Fruit fly (Drosophila melanogaster) whole organism, embryonic: ENCODE data around the gene CG9626.

ENCODE experiments used
- Asciz ChIP-seq: fragments of 200-800 bp; sonication (Bioruptor generic); optimal IDR thresholded peaks from 2 replicates; lab custom pipeline; 2017; ENCODE audit warnings: missing biosample characterization, mild to moderate bottlenecking, missing genetic modification characterization, missing genetic modification reagents
- CG12391 ChIP-seq: fragments of 200-800 bp; sonication (Bioruptor generic); optimal IDR thresholded peaks from 3 replicates; lab custom pipeline; 2018; ENCODE audit warnings: missing biosample characterization, mild to moderate bottlenecking, missing genetic modification characterization, moderate library complexity
- CG12659 ChIP-seq: fragments of 200-800 bp; sonication (Bioruptor generic); optimal IDR thresholded peaks from 3 replicates; lab custom pipeline; 2017; ENCODE audit warnings: mild to moderate bottlenecking, missing biosample characterization, missing genetic modification reagents, missing genetic modification characterization
- CG12769 ChIP-seq: fragments of 200-800 bp; sonication (Bioruptor generic); optimal IDR thresholded peaks from 2 replicates; lab custom pipeline; 2019; ENCODE audit warnings: missing biosample characterization, mild to moderate bottlenecking, missing genetic modification characterization, moderate library complexity
- CG13123 ChIP-seq: fragments of 200-800 bp; sonication (Bioruptor generic); optimal IDR thresholded peaks from 2 replicates; lab custom pipeline; 2016; ENCODE audit warnings: missing biosample characterization, missing genetic modification characterization
- CG15479 ChIP-seq: fragments of 200-800 bp; sonication (Bioruptor generic); optimal IDR thresholded peaks from 3 replicates; lab custom pipeline; 2019; ENCODE audit warnings: missing biosample characterization, mild to moderate bottlenecking, missing genetic modification characterization, moderate library complexity
- CG17359 ChIP-seq: fragments of 200-800 bp; sonication (Bioruptor generic); optimal IDR thresholded peaks from 3 replicates; lab custom pipeline; 2018; ENCODE audit warnings: missing biosample characterization, mild to moderate bottlenecking, missing genetic modification characterization, moderate library complexity
- CG2678 ChIP-seq: fragments of 200-800 bp; sonication (Bioruptor generic); optimal IDR thresholded peaks from 3 replicates; lab custom pipeline; 2019; ENCODE audit warnings: missing biosample characterization, mild to moderate bottlenecking, missing genetic modification characterization, moderate library complexity
- CG3281 ChIP-seq: fragments of 200-800 bp; sonication (Bioruptor generic); optimal IDR thresholded peaks from 3 replicates; lab custom pipeline; 2017; ENCODE audit warnings: missing biosample characterization, mild to moderate bottlenecking, missing genetic modification characterization
- CG4328 ChIP-seq: fragments of 200-800 bp; sonication (Bioruptor generic); optimal IDR thresholded peaks from 3 replicates; lab custom pipeline; 2017; ENCODE audit warnings: missing biosample characterization, missing genetic modification reagents, missing genetic modification characterization
- CG4617 ChIP-seq: fragments of 200-800 bp; sonication (Bioruptor generic); optimal IDR thresholded peaks from 3 replicates; lab custom pipeline; 2016; ENCODE audit warnings: missing biosample characterization, missing genetic modification characterization, borderline replicate concordance
- CG4730 ChIP-seq: fragments of 200-800 bp; sonication (Bioruptor generic); IDR thresholded peaks from 2 replicates; pipeline ENCODE4 v1.3.6; 2022; ENCODE audit warnings: missing biosample characterization, missing genetic modification characterization
- CG6175 ChIP-seq: fragments of 200-800 bp; sonication (Bioruptor generic); IDR thresholded peaks from 3 replicates; pipeline ENCODE4 v1.3.6; 2022; ENCODE audit warnings: missing biosample characterization, missing genetic modification characterization
- CG6689 ChIP-seq: fragments of 200-800 bp; sonication (Bioruptor generic); IDR thresholded peaks from 2 replicates; pipeline ENCODE4 v1.3.6; 2022; ENCODE audit warnings: missing biosample characterization, missing genetic modification characterization
- CG9215 ChIP-seq: fragments of 200-800 bp; sonication (Bioruptor generic); IDR thresholded peaks from 2 replicates; pipeline ENCODE4 v1.3.6; 2022; ENCODE audit warnings: missing biosample characterization, missing genetic modification characterization
- Dip2 ChIP-seq: fragments of 200-800 bp; sonication (Bioruptor generic); IDR thresholded peaks from 2 replicates; pipeline ENCODE4 v1.3.6; 2022; ENCODE audit warnings: missing biosample characterization, missing genetic modification characterization
- E2f1 ChIP-seq: fragments of 200-800 bp; sonication (Bioruptor generic); IDR thresholded peaks from 2 replicates; pipeline ENCODE4 v1.3.6; 2022; ENCODE audit warnings: missing biosample characterization, missing genetic modification characterization
- E2f2 ChIP-seq: fragments of 200-800 bp; sonication (Bioruptor generic); IDR thresholded peaks from 2 replicates; pipeline ENCODE4 v1.3.6; 2022; ENCODE audit warnings: missing biosample characterization, missing genetic modification characterization
- Hsf ChIP-seq: fragments of 200-800 bp; sonication (Bioruptor generic); optimal IDR thresholded peaks from 3 replicates; lab custom pipeline; 2016; ENCODE audit warnings: missing biosample characterization, missing genetic modification characterization
- MESR4 ChIP-seq: fragments of 200-800 bp; sonication (Bioruptor generic); optimal IDR thresholded peaks from 2 replicates; lab custom pipeline; 2018; ENCODE audit warnings: missing biosample characterization, mild to moderate bottlenecking, missing genetic modification characterization, moderate library complexity
- MTF-1 ChIP-seq: fragments of 200-800 bp; sonication (Bioruptor generic); optimal IDR thresholded peaks from 2 replicates; lab custom pipeline; 2018; ENCODE audit warnings: missing biosample characterization, mild to moderate bottlenecking, missing genetic modification characterization, borderline replicate concordance
- Nf-YC ChIP-seq: fragments of 200-800 bp; optimal IDR thresholded peaks from 3 replicates; lab custom pipeline; 2019; ENCODE audit warnings: missing biosample characterization, mild to moderate bottlenecking, missing genetic modification characterization, moderate library complexity
- Opbp ChIP-seq: fragments of 200-800 bp; sonication (Bioruptor generic); IDR thresholded peaks from 3 replicates; pipeline ENCODE4 v1.3.6; 2022; ENCODE audit warnings: missing biosample characterization, missing genetic modification characterization; ENCODE audit not compliant: partially characterized antibody
- PHDP ChIP-seq: fragments of 200-800 bp; sonication (Bioruptor generic); optimal IDR thresholded peaks from 3 replicates; lab custom pipeline; 2018; ENCODE audit warnings: missing biosample characterization, mild to moderate bottlenecking, missing genetic modification characterization, moderate library complexity
- Spps ChIP-seq: fragments of 200-800 bp; sonication (Bioruptor generic); optimal IDR thresholded peaks from 2 replicates; lab custom pipeline; 2018; ENCODE audit warnings: missing biosample characterization, mild to moderate bottlenecking, missing genetic modification characterization
- Stat92E ChIP-seq, 3 experiments: fragments of >200 bp in 2 of 3; fragments of 200-800 bp in 1 of 3; sonication (Bioruptor generic) in 1 of 3; optimal IDR thresholded peaks; 2 replicates each; lab custom pipeline; 2017 to 2019; ENCODE audit warnings: missing biosample characterization in 3 of 3, missing genetic modification characterization in 3 of 3, mild to moderate bottlenecking in 1 of 3, moderate library complexity in 1 of 3
- ac ChIP-seq: fragments of 200-800 bp; sonication (Bioruptor generic); optimal IDR thresholded peaks from 3 replicates; lab custom pipeline; 2017; ENCODE audit warnings: missing biosample characterization, mild to moderate bottlenecking, missing genetic modification characterization
- al ChIP-seq: fragments of 200-800 bp; sonication (Bioruptor generic); IDR thresholded peaks from 2 replicates; pipeline ENCODE4 v1.3.6; 2022; ENCODE audit warnings: missing biosample characterization, missing genetic modification characterization
- aop ChIP-seq: fragments of 200-800 bp; sonication (Bioruptor generic); IDR thresholded peaks from 2 replicates; pipeline ENCODE4 v1.3.6; 2022; ENCODE audit warnings: missing biosample characterization, missing genetic modification characterization
- chif ChIP-seq, 2 experiments: fragments of 200-800 bp; sonication (Bioruptor generic); optimal IDR thresholded peaks; 3 replicates each; lab custom pipeline; 2016; ENCODE audit warnings: missing biosample characterization in 2 of 2, missing genetic modification characterization in 2 of 2
- dmrt99B ChIP-seq: fragments of 200-800 bp; sonication (Bioruptor generic); optimal IDR thresholded peaks from 2 replicates; lab custom pipeline; 2018; ENCODE audit warnings: missing biosample characterization, mild to moderate bottlenecking, missing genetic modification characterization, moderate library complexity
- dpn ChIP-seq, 2 experiments: fragments of 200-800 bp; sonication (Bioruptor generic); optimal IDR thresholded peaks; 3 replicates each; lab custom pipeline; 2016; ENCODE audit warnings: missing biosample characterization in 2 of 2, missing genetic modification characterization in 2 of 2
- dysf ChIP-seq: fragments of 200-800 bp; sonication (Bioruptor generic); IDR thresholded peaks from 3 replicates; pipeline ENCODE4 v1.3.6; 2022; ENCODE audit warnings: missing biosample characterization, missing genetic modification characterization
- grau ChIP-seq: fragments of 200-800 bp; optimal IDR thresholded peaks from 3 replicates; lab custom pipeline; 2019; ENCODE audit warnings: missing biosample characterization, mild to moderate bottlenecking, missing genetic modification characterization, moderate library complexity
- hbn ChIP-seq: fragments of 200-800 bp; sonication (Bioruptor generic); IDR thresholded peaks from 2 replicates; pipeline ENCODE4 v1.3.6; 2022; ENCODE audit warnings: missing biosample characterization, missing genetic modification characterization; ENCODE audit not compliant: partially characterized antibody
- ken ChIP-seq: fragments of 200-800 bp; sonication (Bioruptor generic); IDR thresholded peaks from 3 replicates; pipeline ENCODE4 v1.3.6; 2022; ENCODE audit warnings: missing biosample characterization, missing genetic modification characterization
- kni ChIP-seq: fragments of 200-800 bp; sonication (Bioruptor generic); optimal IDR thresholded peaks from 3 replicates; lab custom pipeline; 2017; ENCODE audit warnings: mild to moderate bottlenecking, missing biosample characterization, missing genetic modification reagents, missing genetic modification characterization
- luna ChIP-seq: fragments of 200-800 bp; sonication (Bioruptor generic); optimal IDR thresholded peaks from 2 replicates; lab custom pipeline; 2016; ENCODE audit warnings: missing biosample characterization, missing genetic modification characterization
- mam ChIP-seq: fragments of 200-800 bp; sonication (Bioruptor generic); optimal IDR thresholded peaks from 3 replicates; lab custom pipeline; 2016; ENCODE audit warnings: missing biosample characterization, missing genetic modification characterization
- onecut ChIP-seq: fragments of 200-800 bp; sonication (Bioruptor generic); IDR thresholded peaks from 2 replicates; pipeline ENCODE4 v1.3.6; 2022; ENCODE audit warnings: missing biosample characterization, missing genetic modification characterization
- prd ChIP-seq, 3 experiments: fragments of >200 bp in 2 of 3; fragments of 200-800 bp in 1 of 3; sonication (Bioruptor generic) in 1 of 3; optimal IDR thresholded peaks in 2 of 3; IDR thresholded peaks in 1 of 3; 2 replicates in 2 of 3; 3 replicates in 1 of 3; pipeline versions ENCODE4 v1.3.6 to Lab custom; 2017 to 2022; ENCODE audit warnings: missing biosample characterization in 1 of 3, missing genetic modification characterization in 1 of 3
- scrt ChIP-seq: fragments of 200-800 bp; sonication (Bioruptor generic); optimal IDR thresholded peaks from 2 replicates; lab custom pipeline; 2018; ENCODE audit warnings: missing biosample characterization, mild to moderate bottlenecking, missing genetic modification characterization, moderate library complexity
- sd ChIP-seq: fragments of 200-800 bp; sonication (Bioruptor generic); optimal IDR thresholded peaks from 3 replicates; lab custom pipeline; 2018; ENCODE audit warnings: missing biosample characterization, mild to moderate bottlenecking, missing genetic modification characterization, moderate library complexity
- sim ChIP-seq: fragments of 200-800 bp; sonication (Bioruptor generic); IDR thresholded peaks from 2 replicates; pipeline ENCODE4 v1.3.6; 2022; ENCODE audit warnings: missing biosample characterization, missing genetic modification characterization
- sqz ChIP-seq: fragments of 200-800 bp; sonication (Bioruptor generic); optimal IDR thresholded peaks from 3 replicates; lab custom pipeline; 2018; ENCODE audit warnings: missing biosample characterization, mild to moderate bottlenecking, missing genetic modification characterization
- ssp ChIP-seq: fragments of 200-800 bp; sonication (Bioruptor generic); IDR thresholded peaks from 2 replicates; pipeline ENCODE4 v1.3.6; 2022; ENCODE audit warnings: missing biosample characterization, missing genetic modification characterization
- tx ChIP-seq: fragments of 200-800 bp; sonication (Bioruptor generic); optimal IDR thresholded peaks from 2 replicates; lab custom pipeline; 2016; ENCODE audit warnings: missing biosample characterization, missing genetic modification characterization
- vvl ChIP-seq: fragments of 200-800 bp; sonication (Bioruptor generic); IDR thresholded peaks from 2 replicates; pipeline ENCODE4 v1.3.6; 2022; ENCODE audit warnings: missing biosample characterization, missing genetic modification characterization
- wek ChIP-seq: fragments of 200-800 bp; sonication (Bioruptor generic); optimal IDR thresholded peaks from 3 replicates; lab custom pipeline; 2018; ENCODE audit warnings: missing biosample characterization, mild to moderate bottlenecking, missing genetic modification characterization, moderate library complexity

CG9626 gene

dm6 chr3R:8317709-8318335 lies 17.0 kb upstream of the CG9626 start (continued):
- no peak for TF ChIP-seq CG17359 (tag; lab: Kevin White, UChicago)
- TF ChIP-seq luna: no peak
- no peak for TF ChIP-seq sim
- TF ChIP-seq CG6175 (GFP tag; lab: Robert Waterston, UW): no peak
- no peak for TF ChIP-seq mam (GFP tag; lab: Kevin White, UChicago)
- TF ChIP-seq ac (GFP tag; lab: Kevin White, UChicago): no peak
- no peak for TF ChIP-seq CG6689 (GFP tag; lab: Robert Waterston, UW)
- TF ChIP-seq hbn (GFP tag; lab: Robert Waterston, UW): no peak
- TF ChIP-seq scrt (GFP tag; lab: Kevin White, UChicago): no peak
- TF ChIP-seq grau: peak; percentile 49
- no peak for TF ChIP-seq al (GFP tag; lab: Robert Waterston, UW)
- TF ChIP-seq prd (optimal IDR thresholded peaks at IDR 0.05; lab: Kevin White, UChicago): no peak
- no peak for TF ChIP-seq prd (GFP tag; IDR thresholded peaks at IDR 0.05; lab: Robert Waterston, UW)
- TF ChIP-seq Spps: no peak
- no peak for TF ChIP-seq CG4617
- TF ChIP-seq vvl (GFP tag; lab: Robert Waterston, UW): peak; percentile 42; the same call in 1 of the 2 replicates
- no peak for TF ChIP-seq ssp (GFP tag; lab: Robert Waterston, UW)
- TF ChIP-seq MESR4 (GFP tag; lab: Kevin White, UChicago): no peak
- 0 out of 3 replicates have a peak, but pooled peaks have one; percentile 25 for TF ChIP-seq Opbp (GFP tag; lab: Robert Waterston, UW)
- no peak for TF ChIP-seq chif (GFP tag; optimal IDR thresholded peaks at IDR 0.05; lab: Kevin White, UChicago)
- no peak for TF ChIP-seq tx (GFP tag; lab: Kevin White, UChicago)
- TF ChIP-seq CG2678 (tag; lab: Kevin White, UChicago): no peak
- no peak for TF ChIP-seq E2f2 (GFP tag; lab: Robert Waterston, UW)
- TF ChIP-seq sqz: no peak
- TF ChIP-seq aop (GFP tag; lab: Robert Waterston, UW): no peak
- no peak for TF ChIP-seq CG9215 (GFP tag; lab: Robert Waterston, UW)
- peak; percentile 41 for TF ChIP-seq sd
- peak; percentile 13 for TF ChIP-seq CG15479 (GFP tag; lab: Kevin White, UChicago)
- TF ChIP-seq kni (GFP tag; lab: Kevin White, UChicago): no peak
- TF ChIP-seq wek: no peak
- TF ChIP-seq Dip2: no peak
- TF ChIP-seq CG12769 (tag; lab: Kevin White, UChicago): no peak
- TF ChIP-seq CG4328 (GFP tag; lab: Kevin White, UChicago): no peak
- no peak for TF ChIP-seq MTF-1 (GFP tag; lab: Kevin White, UChicago)
- TF ChIP-seq dysf (GFP tag; lab: Robert Waterston, UW): no peak
- no peak for TF ChIP-seq dpn (GFP tag; optimal IDR thresholded peaks at IDR 0.05; lab: Kevin White, UChicago)
- TF ChIP-seq PHDP (tag; lab: Kevin White, UChicago): no peak
- no peak for TF ChIP-seq Hsf (GFP tag; lab: Kevin White, UChicago)
- TF ChIP-seq E2f1 (GFP tag; lab: Robert Waterston, UW): no peak
- no peak for TF ChIP-seq Nf-YC (tag; lab: Kevin White, UChicago)
- no peak for TF ChIP-seq CG3281
- TF ChIP-seq CG13123 (GFP tag; lab: Kevin White, UChicago): no peak
- peak; percentile 26 for TF ChIP-seq Asciz (GFP tag; lab: Kevin White, UChicago)
- TF ChIP-seq Stat92E (GFP tag; optimal IDR thresholded peaks at IDR 0.05; lab: Kevin White, UChicago): no peak
- TF ChIP-seq CG4730 (GFP tag; lab: Robert Waterston, UW): no peak
- peak; percentile 12 for TF ChIP-seq CG12659 (GFP tag; lab: Kevin White, UChicago)
- no peak for TF ChIP-seq ken
- TF ChIP-seq CG12391 (tag; lab: Kevin White, UChicago): peak; percentile 23
- no peak for TF ChIP-seq dmrt99B
- no peak for TF ChIP-seq onecut (GFP tag; lab: Robert Waterston, UW)
